Comparison of ENCODE assay signal across 1 fruit fly cellular context in the genomic region with DNA sequence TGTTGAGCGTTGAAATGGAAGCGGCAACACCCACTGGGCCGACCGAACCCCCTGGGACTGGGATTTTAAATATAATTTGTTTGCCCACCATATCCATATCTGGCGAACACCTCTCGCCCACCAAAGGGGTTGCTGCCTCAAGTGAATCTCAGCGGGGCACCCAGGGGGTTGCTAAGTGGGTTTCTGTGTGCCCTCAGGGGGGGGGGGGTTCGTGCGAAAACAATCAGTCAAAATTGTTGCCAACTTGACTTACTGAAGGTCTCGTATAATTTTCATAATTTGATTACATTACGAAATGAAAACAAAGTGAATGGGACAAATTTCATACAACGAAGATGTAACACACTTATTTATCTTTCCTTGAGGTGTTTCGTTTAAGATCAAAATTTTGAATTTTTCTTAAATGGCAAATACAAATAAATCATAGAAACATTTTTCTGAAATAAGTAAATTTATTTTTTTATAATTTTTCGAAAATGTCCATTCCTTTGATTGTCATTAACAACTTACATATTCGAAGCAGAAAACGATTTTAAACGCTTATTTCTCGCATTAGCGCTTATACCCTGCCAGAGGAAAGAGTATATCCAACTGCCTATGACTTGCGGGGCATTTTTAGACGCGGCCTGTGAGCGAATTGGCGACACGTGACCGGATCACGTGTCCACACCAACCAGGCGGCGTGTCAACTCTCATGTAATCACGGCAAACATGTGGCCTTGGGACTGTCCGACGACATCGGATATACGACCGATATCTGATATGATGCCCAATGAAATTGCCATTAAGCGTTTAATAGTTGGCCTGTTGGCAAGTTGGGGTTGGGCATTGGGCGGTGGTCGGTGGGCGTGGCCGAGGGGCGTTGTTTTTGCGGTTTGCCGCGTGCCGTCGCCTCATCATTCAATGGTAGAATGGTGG.
TF ChIP-seq lines count a peak whose summit lies in the region.

No protein-coding gene starts in this region.

TF ChIP-seq in whole organism, embryonic, 481 proteins besides CTCF, POLR2A, EP300 and RAD21 (continued from another document):
- TF ChIP-seq CG33213 (GFP tag; optimal IDR thresholded peaks at IDR 0.05; lab: Kevin White, UChicago) (no peak), CG13624 (GFP tag; optimal IDR thresholded peaks at IDR 0.05; lab: Kevin White, UChicago) (no peak), CG14441 (GFP tag; IDR thresholded peaks at IDR 0.05; lab: Robert Waterston, UW) (no peak), D19A (tag; optimal IDR thresholded peaks at IDR 0.05; lab: Kevin White, UChicago) (peak; percentile 95), cad (GFP tag; optimal IDR thresholded peaks at IDR 0.05; lab: Kevin White, UChicago) (no peak), kni (GFP tag; optimal IDR thresholded peaks at IDR 0.05; lab: Kevin White, UChicago) (no peak), CG6813 (GFP tag; optimal IDR thresholded peaks at IDR 0.05; lab: Kevin White, UChicago) (no peak), CG11696 (GFP tag; IDR thresholded peaks at IDR 0.05; lab: Robert Waterston, UW) (no peak), NC2α (GFP tag; optimal IDR thresholded peaks at IDR 0.05; lab: Kevin White, UChicago) (no peak), CG2202 (tag; optimal IDR thresholded peaks at IDR 0.05; lab: Kevin White, UChicago) (no peak), ab (GFP tag; optimal IDR thresholded peaks at IDR 0.05; lab: Kevin White, UChicago) (no peak), Max (GFP tag; optimal IDR thresholded peaks at IDR 0.05; lab: Kevin White, UChicago) (no peak), kah (GFP tag; optimal IDR thresholded peaks at IDR 0.05; lab: Kevin White, UChicago) (no peak), CG6254 (GFP tag; optimal IDR thresholded peaks at IDR 0.05; lab: Kevin White, UChicago) (no peak), nmo (GFP tag; optimal IDR thresholded peaks at IDR 0.05; lab: Kevin White, UChicago) (peak; percentile 2), CG11504 (tag; optimal IDR thresholded peaks at IDR 0.05; lab: Kevin White, UChicago) (peak; percentile 33), CG1792 (GFP tag; optimal IDR thresholded peaks at IDR 0.05; lab: Kevin White, UChicago) (no peak), CG14710 (tag; optimal IDR thresholded peaks at IDR 0.05; lab: Kevin White, UChicago) (peak; percentile 7), unpg (GFP tag; optimal IDR thresholded peaks at IDR 0.05; lab: Kevin White, UChicago) (no peak), Usf (GFP tag; optimal IDR thresholded peaks at IDR 0.05; lab: Kevin White, UChicago) (no peak), HLH54F (GFP tag; optimal IDR thresholded peaks at IDR 0.05; lab: Kevin White, UChicago) (no peak), CG2116 (GFP tag; optimal IDR thresholded peaks at IDR 0.05; lab: Kevin White, UChicago) (no peak), Nf-YC (tag; optimal IDR thresholded peaks at IDR 0.05; lab: Kevin White, UChicago) (no peak), CG5953 (GFP tag; IDR thresholded peaks at IDR 0.05; lab: Robert Waterston, UW) (no peak), br (optimal IDR thresholded peaks at IDR 0.05; lab: Kevin White, UChicago) (no peak), Sox100B (GFP tag; optimal IDR thresholded peaks at IDR 0.05; lab: Kevin White, UChicago) (peak; percentile 1), sens-2 (GFP tag; IDR thresholded peaks at IDR 0.05; lab: Robert Waterston, UW) (no peak), tgo (GFP tag; IDR thresholded peaks at IDR 0.05; lab: Robert Waterston, UW) (no peak), CG4404 (GFP tag; IDR thresholded peaks at IDR 0.05; lab: Robert Waterston, UW) (no peak), Ravus (GFP tag; IDR thresholded peaks at IDR 0.05; lab: Robert Waterston, UW) (no peak), CG17568 (GFP tag; optimal IDR thresholded peaks at IDR 0.05; lab: Kevin White, UChicago) (no peak), chm (GFP tag; IDR thresholded peaks at IDR 0.05; lab: Robert Waterston, UW) (no peak), run (tag; optimal IDR thresholded peaks at IDR 0.05; lab: Kevin White, UChicago) (peak; percentile 18), CG14050 (GFP tag; IDR thresholded peaks at IDR 0.05; lab: Robert Waterston, UW) (no peak), CG13775 (GFP tag; optimal IDR thresholded peaks at IDR 0.05; lab: Kevin White, UChicago) (no peak), pnt (GFP tag; optimal IDR thresholded peaks at IDR 0.05; lab: Kevin White, UChicago) (no peak), CG13123 (GFP tag; optimal IDR thresholded peaks at IDR 0.05; lab: Kevin White, UChicago) (no peak), Hr39 (optimal IDR thresholded peaks at IDR 0.05; lab: Kevin White, UChicago) (no peak), CG11723 (GFP tag; optimal IDR thresholded peaks at IDR 0.05; lab: Kevin White, UChicago) (no peak), oc (tag; optimal IDR thresholded peaks at IDR 0.05; lab: Kevin White, UChicago) (peak; percentile 7), CG10267 (tag; optimal IDR thresholded peaks at IDR 0.05; lab: Kevin White, UChicago) (no peak)
